Fruit fly (Drosophila melanogaster): ENCODE results near the gene CG14260.

DNA sequence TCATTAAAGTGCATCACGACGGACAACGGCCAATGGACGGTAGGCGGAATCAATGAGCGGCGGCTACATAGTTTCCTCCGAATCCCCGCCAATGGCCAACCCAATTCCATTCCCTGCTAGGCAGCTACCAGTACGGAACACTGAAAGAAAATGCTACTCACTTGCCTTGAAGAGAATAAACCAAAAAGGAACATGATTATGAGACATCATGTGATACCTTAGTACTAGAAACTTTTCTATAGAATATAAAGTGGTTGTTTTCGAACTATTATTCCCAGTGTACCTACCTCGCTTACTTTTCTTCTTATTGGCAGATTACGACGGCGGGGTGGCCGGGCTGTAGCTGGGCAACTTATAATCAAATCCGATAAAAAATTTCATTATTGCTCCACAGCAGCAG is 40.5 kb upstream of the CG14260 start:
- no peak for TF ChIP-seq otp (GFP tag; IDR thresholded peaks at IDR 0.05)
- TF ChIP-seq NFAT (GFP tag; IDR thresholded peaks at IDR 0.05) = no peak
- TF ChIP-seq tgo (GFP tag; IDR thresholded peaks at IDR 0.05) = no peak
- TF ChIP-seq Hr51 (GFP tag; optimal IDR thresholded peaks at IDR 0.05) = no peak
- no peak for TF ChIP-seq tap (tag; optimal IDR thresholded peaks at IDR 0.05)
- no peak for TF ChIP-seq crp (GFP tag; optimal IDR thresholded peaks at IDR 0.05)
- no peak for TF ChIP-seq Camta (GFP tag; optimal IDR thresholded peaks at IDR 0.05)
- no peak for TF ChIP-seq CG11723 (GFP tag; optimal IDR thresholded peaks at IDR 0.05)
- TF ChIP-seq CG6689 (GFP tag; IDR thresholded peaks at IDR 0.05) = no peak
- TF ChIP-seq kay (GFP tag; optimal IDR thresholded peaks at IDR 0.05) = no peak
